Worm (Caenorhabditis elegans) whole organism, L3 larva: Measurements from ENCODE around the gene idpa-1.
A peak's percentile ranks its signal among the peaks of the same experiment; 100 is the strongest.

Source experiments
- ZK546.5 ChIP-seq: sonication (generic microtip); optimal IDR thresholded peaks from 2 replicates; lab custom pipeline; 2017; ENCODE audit warnings: missing biosample characterization, missing genetic modification characterization
- aly-2 ChIP-seq: fragments of 150-350 bp; optimal IDR thresholded peaks from 2 replicates; lab custom pipeline; 2014; ENCODE audit warnings: missing biosample characterization, missing genetic modification characterization
- ama-1 ChIP-seq: fragments of 150-350 bp; optimal IDR thresholded peaks from 2 replicates; lab custom pipeline; 2018
- ceh-16 ChIP-seq: sonication (generic microtip); optimal IDR thresholded peaks from 2 replicates; lab custom pipeline; 2017; ENCODE audit warnings: missing biosample characterization, missing genetic modification characterization
- ceh-28 ChIP-seq: fragments of 150-350 bp; optimal IDR thresholded peaks from 2 replicates; lab custom pipeline; 2014; ENCODE audit warnings: missing biosample characterization, missing genetic modification reagents, missing genetic modification characterization
- ceh-82 ChIP-seq: fragments of 150-350 bp; optimal IDR thresholded peaks from 2 replicates; lab custom pipeline; 2014; ENCODE audit warnings: missing biosample characterization, missing genetic modification characterization
- ceh-9 ChIP-seq: sonication (generic microtip); optimal IDR thresholded peaks from 2 replicates; lab custom pipeline; 2018; ENCODE audit warnings: missing biosample characterization, missing genetic modification characterization
- daf-12 ChIP-seq: fragments of 150-350 bp; optimal IDR thresholded peaks from 2 replicates; lab custom pipeline; 2014; ENCODE audit warnings: missing biosample characterization, missing genetic modification reagents, missing genetic modification characterization
- egl-27 ChIP-seq: sonication (generic microtip); optimal IDR thresholded peaks from 4 replicates; lab custom pipeline; 2017; ENCODE audit warnings: missing biosample characterization, missing genetic modification reagents, missing genetic modification characterization
- egl-5 ChIP-seq: fragments of 150-350 bp; optimal IDR thresholded peaks from 2 replicates; lab custom pipeline; 2017; ENCODE audit warnings: missing biosample characterization, missing genetic modification reagents, missing genetic modification characterization, inconsistent platforms
- elt-1 ChIP-seq: fragments of 150-350 bp; optimal IDR thresholded peaks from 2 replicates; lab custom pipeline; 2014; ENCODE audit warnings: missing biosample characterization, missing genetic modification characterization
- elt-2 ChIP-seq: sonication (generic microtip); optimal IDR thresholded peaks from 2 replicates; lab custom pipeline; 2016; ENCODE audit warnings: missing genetic modification reagents, mild to moderate bottlenecking, missing genetic modification characterization, missing compliant biosample characterization
- eor-1 ChIP-seq, 2 experiments: fragments of 150-350 bp; optimal IDR thresholded peaks; 2 replicates each; lab custom pipeline; 2014 to 2018; ENCODE audit warnings: missing biosample characterization in 2 of 2, missing genetic modification characterization in 2 of 2
- fkh-10 ChIP-seq: sonication (generic microtip); optimal IDR thresholded peaks from 2 replicates; lab custom pipeline; 2017; ENCODE audit warnings: missing biosample characterization, missing genetic modification reagents, missing genetic modification characterization
- fkh-2 ChIP-seq: fragments of 150-350 bp; optimal IDR thresholded peaks from 2 replicates; lab custom pipeline; 2014; ENCODE audit warnings: missing biosample characterization, missing genetic modification reagents, missing genetic modification characterization
- fos-1 ChIP-seq: fragments of 150-350 bp; optimal IDR thresholded peaks from 2 replicates; lab custom pipeline; 2014; ENCODE audit warnings: missing biosample characterization, missing genetic modification characterization
- hmg-11 ChIP-seq: sonication (generic microtip); optimal IDR thresholded peaks from 2 replicates; lab custom pipeline; 2016; ENCODE audit warnings: missing genetic modification characterization, missing compliant biosample characterization
- jun-1 ChIP-seq: fragments of 150-350 bp; optimal IDR thresholded peaks from 2 replicates; lab custom pipeline; 2014; ENCODE audit warnings: missing biosample characterization, missing genetic modification reagents, missing genetic modification characterization
- lin-15B ChIP-seq: fragments of 150-350 bp; optimal IDR thresholded peaks from 2 replicates; lab custom pipeline; 2014; ENCODE audit warnings: missing biosample characterization, missing genetic modification characterization
- mdl-1 ChIP-seq: fragments of 150-350 bp; optimal IDR thresholded peaks from 2 replicates; lab custom pipeline; 2014; ENCODE audit warnings: missing biosample characterization, missing genetic modification characterization
- mml-1 ChIP-seq: fragments of 150-350 bp; sonication (generic microtip); optimal IDR thresholded peaks from 3 replicates; lab custom pipeline; 2014; ENCODE audit warnings: missing biosample characterization, missing genetic modification characterization
- nfya-1 ChIP-seq: sonication (generic microtip); optimal IDR thresholded peaks from 2 replicates; lab custom pipeline; 2017; ENCODE audit warnings: missing genetic modification characterization, mild to moderate bottlenecking, missing compliant biosample characterization, antibody characterized with exemption, moderate library complexity; ENCODE audit not compliant: insufficient read depth
- nhr-11 ChIP-seq: fragments of 150-350 bp; optimal IDR thresholded peaks from 2 replicates; lab custom pipeline; 2014; ENCODE audit warnings: missing biosample characterization, missing genetic modification characterization
- nhr-25 ChIP-seq: sonication (generic microtip); optimal IDR thresholded peaks from 2 replicates; lab custom pipeline; 2017; ENCODE audit warnings: missing biosample characterization, missing genetic modification characterization
- nhr-28 ChIP-seq: fragments of 150-350 bp; optimal IDR thresholded peaks from 2 replicates; lab custom pipeline; 2014; ENCODE audit warnings: missing biosample characterization, missing genetic modification characterization
- nhr-43 ChIP-seq: sonication (generic microtip); optimal IDR thresholded peaks from 2 replicates; lab custom pipeline; 2016; ENCODE audit warnings: mild to moderate bottlenecking, missing genetic modification characterization, missing compliant biosample characterization; ENCODE audit not compliant: poor library complexity, severe bottlenecking
- nhr-67 ChIP-seq: fragments of 150-350 bp; optimal IDR thresholded peaks from 2 replicates; lab custom pipeline; 2014; ENCODE audit warnings: missing biosample characterization, missing genetic modification characterization
- nhr-76 ChIP-seq: fragments of 150-350 bp; sonication (generic microtip); optimal IDR thresholded peaks from 5 replicates; lab custom pipeline; 2014; ENCODE audit warnings: missing biosample characterization, missing genetic modification characterization
- nhr-77 ChIP-seq: fragments of 150-350 bp; optimal IDR thresholded peaks from 2 replicates; lab custom pipeline; 2014; ENCODE audit warnings: missing biosample characterization, missing genetic modification characterization
- pqm-1 ChIP-seq: fragments of 150-350 bp; optimal IDR thresholded peaks from 2 replicates; lab custom pipeline; 2017; ENCODE audit warnings: missing biosample characterization, missing genetic modification characterization, inconsistent platforms
- sea-2 ChIP-seq: fragments of 150-350 bp; sonication (generic microtip); optimal IDR thresholded peaks from 4 replicates; lab custom pipeline; 2014; ENCODE audit warnings: missing biosample characterization, missing genetic modification reagents, missing genetic modification characterization
- skn-1 ChIP-seq: fragments of 150-350 bp; optimal IDR thresholded peaks from 2 replicates; lab custom pipeline; 2014; ENCODE audit warnings: missing biosample characterization, missing genetic modification characterization
- tbx-2 ChIP-seq: sonication (generic microtip); optimal IDR thresholded peaks from 2 replicates; lab custom pipeline; 2016; ENCODE audit warnings: mild to moderate bottlenecking, missing genetic modification characterization, missing compliant biosample characterization
- unc-62 ChIP-seq: fragments of 150-350 bp; sonication (generic microtip); optimal IDR thresholded peaks from 4 replicates; lab custom pipeline; 2014; ENCODE audit warnings: missing biosample characterization, missing genetic modification reagents, missing genetic modification characterization
- ztf-11 ChIP-seq: fragments of 150-350 bp; optimal IDR thresholded peaks from 2 replicates; lab custom pipeline; 2014; ENCODE audit warnings: missing biosample characterization, missing genetic modification characterization
- ztf-4 ChIP-seq: fragments of 150-350 bp; optimal IDR thresholded peaks from 2 replicates; lab custom pipeline; 2014; ENCODE audit warnings: missing biosample characterization, missing genetic modification characterization

idpa-1 gene

DNA sequence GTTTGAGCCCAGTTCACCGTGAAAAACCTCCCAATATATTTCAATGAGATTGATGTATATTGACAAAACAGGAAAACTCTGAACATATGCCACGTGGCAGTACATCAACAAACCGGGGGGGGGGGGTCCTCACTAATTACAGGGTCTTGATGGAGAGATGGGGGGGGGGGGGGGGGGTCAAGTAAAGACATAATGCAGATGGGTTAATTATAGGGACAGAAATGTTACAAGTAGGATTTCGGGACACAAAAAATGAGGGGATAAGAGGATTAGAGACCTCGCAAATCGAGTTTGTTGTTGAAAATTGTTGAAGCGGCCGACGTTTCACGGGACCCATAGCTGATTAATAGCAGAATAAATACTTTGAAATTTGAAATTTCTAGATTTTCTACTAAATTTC lies 11.9 kb upstream of the idpa-1 start:
- TF ChIP-seq ceh-28 (no peak), nhr-43 (tag; lab: Kevin White, UChicago) (no peak), pqm-1 (tag; lab: Kevin White, UChicago) (no peak), elt-2 (tag; lab: Kevin White, UChicago) (no peak), fos-1 (tag; lab: Kevin White, UChicago) (no peak), unc-62 (GFP tag; lab: Kevin White, UChicago) (no peak), nhr-67 (tag; lab: Kevin White, UChicago) (no peak), ceh-82 (tag; lab: Kevin White, UChicago) (no peak), nfya-1 (tag; lab: Kevin White, UChicago) (no peak), nhr-76 (tag; lab: Kevin White, UChicago) (no peak), ama-1 (lab: Kevin White, UChicago) (no peak), elt-1 (tag; lab: Kevin White, UChicago) (no peak), nhr-77 (tag; lab: Kevin White, UChicago) (no peak), tbx-2 (tag; lab: Kevin White, UChicago) (no peak), ZK546.5 (tag; lab: Kevin White, UChicago) (no peak), ztf-4 (no peak)

DNA sequence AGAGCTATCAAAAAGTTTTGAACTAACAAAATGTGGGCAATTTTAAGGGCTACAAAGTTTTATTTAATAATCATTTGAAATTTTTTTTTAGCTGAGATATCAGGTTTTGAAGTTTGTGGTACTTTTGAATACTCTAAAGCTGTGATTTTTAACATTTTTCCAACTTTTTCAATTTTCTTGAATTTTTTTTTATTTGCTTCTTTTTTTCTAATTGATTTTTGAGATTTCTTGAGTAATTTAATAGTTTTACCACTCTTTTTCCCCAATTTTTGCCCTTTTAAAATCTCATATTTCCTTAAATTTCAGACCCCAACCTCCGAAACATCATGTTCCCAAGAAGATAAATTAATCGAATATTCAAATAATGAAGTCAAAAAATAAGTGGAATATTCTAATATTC lies 9.6 kb upstream of the idpa-1 start, which contains the start of gene cdh-1:
cdh-1 (plus strand) TSS at position 301 of the 400 bp plus-strand sequence.
- TF ChIP-seq jun-1 (tag; lab: Kevin White, UChicago) (no peak), ceh-28 (no peak), nhr-77 (tag; lab: Kevin White, UChicago) (no peak), fos-1 (tag; lab: Kevin White, UChicago) (no peak), nhr-11 (no peak), elt-2 (tag; lab: Kevin White, UChicago) (no peak), ceh-16 (tag; lab: Kevin White, UChicago) (no peak), nhr-67 (tag; lab: Kevin White, UChicago) (no peak), ceh-9 (tag; lab: Kevin White, UChicago) (no peak), mml-1 (tag; lab: Kevin White, UChicago) (no peak), skn-1 (tag; lab: Kevin White, UChicago) (no peak), egl-27 (tag; lab: Kevin White, UChicago) (no peak), sea-2 (GFP tag; lab: Kevin White, UChicago) (no peak), ceh-82 (tag; lab: Kevin White, UChicago) (no peak), eor-1 (tag; optimal IDR thresholded peaks at IDR 0.05; lab: Kevin White, UChicago) (no peak), nfya-1 (tag; lab: Kevin White, UChicago) (no peak), ztf-11 (tag; lab: Kevin White, UChicago) (no peak), daf-12 (tag; lab: Kevin White, UChicago) (no peak)

DNA sequence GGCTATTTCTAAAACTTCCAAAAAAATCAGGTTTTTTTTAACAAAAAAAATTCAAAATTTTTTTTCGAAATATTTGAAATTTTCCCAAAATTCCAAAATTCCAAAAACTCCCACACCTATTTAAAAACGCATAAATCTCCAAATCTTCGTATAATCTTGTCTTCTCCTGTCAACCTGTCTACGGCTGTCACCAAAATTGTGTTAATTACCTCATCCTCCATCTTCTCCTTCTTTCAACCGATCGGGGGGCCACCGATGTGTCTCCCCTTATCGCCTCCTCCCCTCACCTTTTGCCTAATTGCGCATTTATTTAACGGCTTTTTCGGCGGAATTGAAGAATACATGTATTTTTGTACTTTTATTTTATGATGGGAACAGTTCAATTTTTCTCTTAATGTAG lies 7.8 kb upstream of the idpa-1 start:
- TF ChIP-seq nhr-25 (tag; lab: Kevin White, UChicago) (peak; percentile 19), nhr-11 (no peak), nhr-77 (tag; lab: Kevin White, UChicago) (no peak), fos-1 (tag; lab: Kevin White, UChicago) (no peak)

DNA sequence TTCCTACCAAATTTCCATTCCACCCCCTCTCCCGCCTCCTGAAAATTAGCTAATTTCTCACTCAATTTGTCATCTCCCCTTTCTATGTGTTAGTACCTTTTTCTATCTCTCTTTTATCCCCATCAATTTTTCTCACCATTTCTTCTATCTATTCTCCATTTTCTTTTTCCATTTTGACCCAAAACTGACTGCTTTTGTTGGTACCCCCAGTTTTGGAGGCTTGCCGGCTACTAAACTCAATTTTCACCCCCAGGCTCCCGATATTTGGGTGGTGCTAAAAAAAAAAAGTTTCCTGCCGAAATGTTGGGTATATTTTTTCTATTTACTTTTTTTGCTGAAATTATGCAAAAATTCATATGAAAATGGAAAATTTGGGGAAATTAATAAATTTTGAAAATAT lies 6.8 kb upstream of the idpa-1 start:
- TF ChIP-seq aly-2 (no peak), hmg-11 (tag; lab: Kevin White, UChicago) (peak; percentile 3)

DNA sequence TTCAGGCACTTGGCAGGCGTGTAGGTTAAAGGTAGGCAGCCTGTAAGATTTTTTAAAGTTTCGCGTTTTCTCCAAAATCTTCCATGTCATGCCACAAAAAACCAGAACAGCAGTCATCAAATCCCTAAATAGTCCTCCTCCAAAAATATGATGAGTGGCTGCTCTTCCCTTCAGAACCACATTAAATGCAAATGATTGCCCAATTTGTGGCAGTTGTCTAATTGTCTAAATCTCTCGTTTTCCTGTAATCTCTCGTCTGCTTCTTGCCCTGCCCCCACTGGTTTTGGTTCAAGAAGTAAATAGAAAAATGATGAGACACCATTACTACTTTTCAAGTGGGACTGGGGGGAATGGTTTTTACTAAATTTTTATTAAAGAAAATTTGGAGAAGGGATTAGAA lies 3.1 kb upstream of the idpa-1 start:
- no peak for TF ChIP-seq nfya-1 (tag; lab: Kevin White, UChicago)
- TF ChIP-seq fos-1 (tag; lab: Kevin White, UChicago), result no peak
- TF ChIP-seq ceh-9 (tag; lab: Kevin White, UChicago), result no peak
- no peak for TF ChIP-seq pqm-1 (tag; lab: Kevin White, UChicago)
- TF ChIP-seq tbx-2 (tag; lab: Kevin White, UChicago), result no peak
- no peak for TF ChIP-seq fkh-10 (GFP tag; lab: Kevin White, UChicago)
- no peak for TF ChIP-seq ceh-28
- TF ChIP-seq unc-62 (GFP tag; lab: Kevin White, UChicago), result no peak
- TF ChIP-seq egl-5 (tag; lab: Kevin White, UChicago), result no peak
- no peak for TF ChIP-seq ceh-16 (tag; lab: Kevin White, UChicago)
- no peak for TF ChIP-seq lin-15B (tag; lab: Kevin White, UChicago)
- no peak for TF ChIP-seq mdl-1 (tag; lab: Kevin White, UChicago)
- TF ChIP-seq mml-1 (tag; lab: Kevin White, UChicago), result no peak
- TF ChIP-seq ZK546.5 (tag; lab: Kevin White, UChicago), result no peak
- TF ChIP-seq fkh-2 (tag; lab: Kevin White, UChicago), result no peak
- no peak for TF ChIP-seq nhr-76 (tag; lab: Kevin White, UChicago)
- TF ChIP-seq hmg-11 (tag; lab: Kevin White, UChicago), result no peak
- TF ChIP-seq nhr-28 (tag; lab: Kevin White, UChicago), result no peak
